Worm (Caenorhabditis elegans) whole organism, young adult: ENCODE results near the gene F18E9.1.

ENCODE experiments used
- C17E4.6 ChIP-seq: fragments of 200-800 bp; sonication (Bioruptor generic); IDR thresholded peaks from 2 replicates; pipeline ENCODE4 v1.3.6; 2022; ENCODE audit warnings: missing genetic modification reagents, missing genetic modification characterization, missing compliant biosample characterization
- D2030.7 ChIP-seq: fragments of 200-800 bp; sonication (Bioruptor generic); IDR thresholded peaks from 2 replicates; pipeline ENCODE4 v1.3.6; 2022; ENCODE audit warnings: missing genetic modification reagents, missing genetic modification characterization, missing compliant biosample characterization
- F33H1.4 ChIP-seq: fragments of 200-800 bp; sonication (Bioruptor generic); IDR thresholded peaks from 2 replicates; pipeline ENCODE4 v1.3.6; 2022; ENCODE audit warnings: missing genetic modification reagents, missing genetic modification characterization, missing compliant biosample characterization
- F37B4.10 ChIP-seq: fragments of 200-800 bp; sonication (Bioruptor generic); IDR thresholded peaks from 2 replicates; pipeline ENCODE4 v1.3.6; 2022; ENCODE audit warnings: missing genetic modification characterization, missing compliant biosample characterization
- F39B2.1 ChIP-seq: fragments of 200-800 bp; sonication (Bioruptor generic); IDR thresholded peaks from 2 replicates; pipeline ENCODE4 v1.3.6; 2022; ENCODE audit warnings: missing genetic modification reagents, missing genetic modification characterization, missing compliant biosample characterization
- F52B5.7 ChIP-seq: sonication (generic microtip); optimal IDR thresholded peaks from 2 replicates; lab custom pipeline; 2016; ENCODE audit warnings: mild to moderate bottlenecking, missing genetic modification characterization, missing compliant biosample characterization
- F57C9.4 ChIP-seq: sonication (generic microtip); optimal IDR thresholded peaks from 2 replicates; lab custom pipeline; 2017; ENCODE audit warnings: mild to moderate bottlenecking, missing genetic modification characterization, missing compliant biosample characterization
- Y53F4B.3 ChIP-seq: fragments of 200-800 bp; sonication (Bioruptor generic); IDR thresholded peaks from 2 replicates; pipeline ENCODE4 v1.3.6; 2022; ENCODE audit warnings: missing genetic modification reagents, missing genetic modification characterization, missing compliant biosample characterization
- Y56A3A.18 ChIP-seq: fragments of 200-800 bp; sonication (Bioruptor generic); IDR thresholded peaks from 2 replicates; pipeline ENCODE4 v1.3.6; 2022; ENCODE audit warnings: missing genetic modification reagents, missing genetic modification characterization, missing compliant biosample characterization
- ama-1 ChIP-seq, 3 experiments: fragments of 150-350 bp in 1 of 3; sonication (generic microtip) in 2 of 3; optimal IDR thresholded peaks; 2 replicates each; lab custom pipeline; 2014 to 2018; ENCODE audit warnings: missing biosample characterization in 2 of 3, missing genetic modification characterization in 2 of 3, missing genetic modification reagents in 2 of 3
- aptf-3 ChIP-seq: fragments of 200-800 bp; sonication (Bioruptor generic); IDR thresholded peaks from 2 replicates; pipeline ENCODE4 v1.3.6; 2022; ENCODE audit warnings: missing genetic modification characterization, missing compliant biosample characterization
- atf-7 ChIP-seq: sonication (generic microtip); optimal IDR thresholded peaks from 2 replicates; lab custom pipeline; 2017; ENCODE audit warnings: mild to moderate bottlenecking, missing genetic modification characterization, missing compliant biosample characterization
- athp-1 ChIP-seq: sonication (generic microtip); optimal IDR thresholded peaks from 2 replicates; lab custom pipeline; 2017; ENCODE audit warnings: mild to moderate bottlenecking, missing genetic modification characterization, missing compliant biosample characterization
- attf-5 ChIP-seq: fragments of 200-800 bp; sonication (Bioruptor generic); optimal IDR thresholded peaks from 2 replicates; lab custom pipeline; 2018; ENCODE audit warnings: mild to moderate bottlenecking, missing genetic modification characterization, missing compliant biosample characterization
- ceh-27 ChIP-seq: fragments of 200-800 bp; sonication (Bioruptor generic); optimal IDR thresholded peaks from 2 replicates; lab custom pipeline; 2018; ENCODE audit warnings: mild to moderate bottlenecking, missing genetic modification characterization, moderate library complexity, missing compliant biosample characterization
- ceh-58 ChIP-seq: fragments of 200-800 bp; sonication (Bioruptor generic); IDR thresholded peaks from 2 replicates; pipeline ENCODE4 v1.3.6; 2022; ENCODE audit warnings: missing genetic modification characterization, missing compliant biosample characterization
- die-1 ChIP-seq: sonication (generic microtip); optimal IDR thresholded peaks from 2 replicates; lab custom pipeline; 2016; ENCODE audit warnings: missing genotype, mild to moderate bottlenecking, missing genetic modification characterization, missing compliant biosample characterization
- dpff-1 ChIP-seq: sonication (generic microtip); optimal IDR thresholded peaks from 2 replicates; lab custom pipeline; 2017; ENCODE audit warnings: mild to moderate bottlenecking, missing genetic modification characterization, missing compliant biosample characterization
- dpl-1 ChIP-seq: fragments of 150-350 bp; optimal IDR thresholded peaks from 2 replicates; lab custom pipeline; 2014; ENCODE audit warnings: missing biosample characterization, missing genetic modification reagents, missing genetic modification characterization
- ekl-4 ChIP-seq: fragments of 200-800 bp; sonication (Bioruptor generic); IDR thresholded peaks from 2 replicates; pipeline ENCODE4 v1.3.6; 2022; ENCODE audit warnings: missing genetic modification reagents, missing genetic modification characterization, missing compliant biosample characterization
- ets-4 ChIP-seq: fragments of 200-800 bp; sonication (Bioruptor generic); optimal IDR thresholded peaks from 2 replicates; lab custom pipeline; 2018; ENCODE audit warnings: mild to moderate bottlenecking, missing genetic modification characterization, missing compliant biosample characterization
- gei-17 ChIP-seq: fragments of 200-800 bp; sonication (Bioruptor generic); optimal IDR thresholded peaks from 2 replicates; lab custom pipeline; 2018; ENCODE audit warnings: mild to moderate bottlenecking, missing genetic modification characterization, missing compliant biosample characterization
- him-1 ChIP-seq: sonication (generic microtip); optimal IDR thresholded peaks from 2 replicates; lab custom pipeline; 2016; ENCODE audit warnings: missing genotype, missing genetic modification reagents, missing genetic modification characterization, missing compliant biosample characterization
- hlh-12 ChIP-seq: sonication (generic microtip); optimal IDR thresholded peaks from 2 replicates; lab custom pipeline; 2016; ENCODE audit warnings: missing genetic modification characterization, missing compliant biosample characterization
- hmg-1.2 ChIP-seq: fragments of 200-800 bp; sonication (Bioruptor generic); IDR thresholded peaks from 2 replicates; pipeline ENCODE4 v1.3.6; 2022; ENCODE audit warnings: missing genetic modification reagents, missing genetic modification characterization, missing compliant biosample characterization
- hmg-20 ChIP-seq: fragments of 200-800 bp; sonication (Bioruptor generic); IDR thresholded peaks from 2 replicates; pipeline ENCODE4 v1.3.6; 2022; ENCODE audit warnings: missing genetic modification reagents, missing genetic modification characterization, missing compliant biosample characterization
- hrde-1 ChIP-seq: sonication (generic microtip); optimal IDR thresholded peaks from 2 replicates; lab custom pipeline; 2016; ENCODE audit warnings: missing genetic modification characterization, mild to moderate bottlenecking, missing compliant biosample characterization, moderate library complexity, missing genotype, missing genetic modification reagents, borderline replicate concordance
- hsf-1 ChIP-seq: fragments of 200-800 bp; sonication (Bioruptor generic); IDR thresholded peaks from 2 replicates; pipeline ENCODE4 v1.3.6; 2022; ENCODE audit warnings: missing genetic modification reagents, missing genetic modification characterization, missing compliant biosample characterization
- lag-1 ChIP-seq: fragments of 200-800 bp; sonication (Bioruptor generic); IDR thresholded peaks from 2 replicates; pipeline ENCODE4 v1.3.6; 2022; ENCODE audit warnings: missing genetic modification reagents, missing genetic modification characterization, missing compliant biosample characterization
- let-607 ChIP-seq, 2 experiments: fragments of 200-800 bp in 1 of 2; sonication (Bioruptor generic) in 1 of 2; sonication (generic microtip) in 1 of 2; optimal IDR thresholded peaks; 2 replicates each; lab custom pipeline; 2016 to 2018; ENCODE audit warnings: mild to moderate bottlenecking in 2 of 2, missing compliant biosample characterization in 2 of 2, missing genetic modification characterization in 2 of 2, moderate library complexity in 2 of 2, missing genotype in 1 of 2
- lin-26 ChIP-seq: fragments of 200-800 bp; sonication (Bioruptor generic); IDR thresholded peaks from 2 replicates; pipeline ENCODE4 v1.3.6; 2022; ENCODE audit warnings: missing genetic modification reagents, missing genetic modification characterization, missing compliant biosample characterization
- madf-3 ChIP-seq: fragments of 200-800 bp; sonication (Bioruptor generic); IDR thresholded peaks from 2 replicates; pipeline ENCODE4 v1.3.6; 2022; ENCODE audit warnings: missing genetic modification reagents, missing genetic modification characterization, missing compliant biosample characterization
- madf-6 ChIP-seq: fragments of 200-800 bp; sonication (Bioruptor generic); IDR thresholded peaks from 2 replicates; pipeline ENCODE4 v1.3.6; 2022; ENCODE audit warnings: missing genetic modification reagents, missing genetic modification characterization, missing compliant biosample characterization
- mcd-1 ChIP-seq: fragments of 200-800 bp; sonication (Bioruptor generic); IDR thresholded peaks from 2 replicates; pipeline ENCODE4 v1.3.6; 2022; ENCODE audit warnings: missing genetic modification reagents, missing genetic modification characterization, missing compliant biosample characterization
- mxl-1 ChIP-seq: sonication (generic microtip); optimal IDR thresholded peaks from 2 replicates; lab custom pipeline; 2016; ENCODE audit warnings: missing genetic modification characterization, missing compliant biosample characterization
- nfya-2 ChIP-seq: fragments of 200-800 bp; sonication (Bioruptor generic); IDR thresholded peaks from 2 replicates; pipeline ENCODE4 v1.3.6; 2022; ENCODE audit warnings: missing genetic modification reagents, missing genetic modification characterization, missing compliant biosample characterization
- nhr-120 ChIP-seq: fragments of 200-800 bp; sonication (Bioruptor generic); IDR thresholded peaks from 2 replicates; pipeline ENCODE4 v1.3.6; 2022; ENCODE audit warnings: missing genetic modification characterization, missing compliant biosample characterization
- rcor-1 ChIP-seq: fragments of 200-800 bp; sonication (Bioruptor generic); IDR thresholded peaks from 2 replicates; pipeline ENCODE4 v1.3.6; 2022; ENCODE audit warnings: missing genetic modification reagents, missing genetic modification characterization, missing compliant biosample characterization
- sdz-38 ChIP-seq: sonication (generic microtip); optimal IDR thresholded peaks from 2 replicates; lab custom pipeline; 2016; ENCODE audit warnings: missing genotype, missing genetic modification characterization, missing compliant biosample characterization
- snpc-1.3 ChIP-seq: sonication (generic microtip); optimal IDR thresholded peaks from 2 replicates; lab custom pipeline; 2017; ENCODE audit warnings: missing genetic modification characterization, mild to moderate bottlenecking, missing compliant biosample characterization, antibody characterized with exemption, moderate library complexity, missing genotype, missing genetic modification reagents; ENCODE audit not compliant: insufficient read depth
- snpc-3.4 ChIP-seq: sonication (generic microtip); optimal IDR thresholded peaks from 2 replicates; lab custom pipeline; 2017; ENCODE audit warnings: missing genetic modification characterization, mild to moderate bottlenecking, missing compliant biosample characterization, antibody characterized with exemption, moderate library complexity, missing genotype, missing genetic modification reagents
- tbp1 ChIP-seq: fragments of 200-800 bp; sonication (Bioruptor generic); optimal IDR thresholded peaks from 2 replicates; lab custom pipeline; 2018; ENCODE audit warnings: mild to moderate bottlenecking, missing genetic modification characterization, missing compliant biosample characterization
- tlf-1 ChIP-seq: fragments of 200-800 bp; sonication (Bioruptor generic); optimal IDR thresholded peaks from 2 replicates; lab custom pipeline; 2018; ENCODE audit warnings: mild to moderate bottlenecking, missing genetic modification characterization, missing compliant biosample characterization
- unc-130 ChIP-seq: sonication (generic microtip); optimal IDR thresholded peaks from 2 replicates; lab custom pipeline; 2016; ENCODE audit warnings: missing genetic modification reagents, missing genetic modification characterization, missing compliant biosample characterization
- unc-62 ChIP-seq: fragments of 150-350 bp; optimal IDR thresholded peaks from 2 replicates; lab custom pipeline; 2014; ENCODE audit warnings: missing biosample characterization, missing genetic modification reagents, missing genetic modification characterization
- ztf-18 ChIP-seq: sonication (generic microtip); optimal IDR thresholded peaks from 2 replicates; lab custom pipeline; 2016; ENCODE audit warnings: missing genotype, mild to moderate bottlenecking, missing genetic modification characterization, missing compliant biosample characterization
- ztf-26 ChIP-seq: sonication (generic microtip); optimal IDR thresholded peaks from 2 replicates; lab custom pipeline; 2017; ENCODE audit warnings: missing genetic modification characterization, missing compliant biosample characterization
- ztf-28 ChIP-seq: fragments of 200-800 bp; sonication (Bioruptor generic); IDR thresholded peaks from 2 replicates; pipeline ENCODE4 v1.3.6; 2022; ENCODE audit warnings: missing genetic modification reagents, missing genetic modification characterization, missing compliant biosample characterization
- ztf-3 ChIP-seq: fragments of 200-800 bp; sonication (Bioruptor generic); optimal IDR thresholded peaks from 2 replicates; lab custom pipeline; 2018; ENCODE audit warnings: mild to moderate bottlenecking, missing genetic modification characterization, missing compliant biosample characterization

The F18E9.1 gene

ce11 chrX:8646287-8646686 is 45.0 kb downstream of the F18E9.1 start (continued):
- no peak for TF ChIP-seq F39B2.1 (GFP tag; lab: Robert Waterston, UW)
- TF ChIP-seq ztf-28 = no peak
- peak; percentile 66 for TF ChIP-seq attf-5 (GFP tag; lab: Kevin White, UChicago)
- TF ChIP-seq unc-62 (GFP tag; lab: Kevin White, UChicago) = no peak
- TF ChIP-seq dpl-1 (GFP tag; lab: Kevin White, UChicago) = no peak
- no peak for TF ChIP-seq sdz-38
- TF ChIP-seq aptf-3 (GFP tag; lab: Robert Waterston, UW) = no peak
- peak; percentile 62; the same call in 1 of the 2 replicates for TF ChIP-seq ekl-4
- TF ChIP-seq lag-1 (GFP tag; lab: Robert Waterston, UW) = no peak
- TF ChIP-seq mxl-1 (tag; lab: Kevin White, UChicago) = peak; percentile 71
- TF ChIP-seq let-607 (tag; optimal IDR thresholded peaks at IDR 0.05; lab: Kevin White, UChicago) = peak in 1 of 2 experiments; percentile 28
- peak; percentile 81 for TF ChIP-seq hmg-20
- TF ChIP-seq atf-7 (tag; lab: Kevin White, UChicago) = peak; percentile 8
- TF ChIP-seq F37B4.10 (GFP tag; lab: Robert Waterston, UW) = 0 out of 2 replicates have a peak, but pooled peaks have one; percentile 17
- peak; percentile 89 for TF ChIP-seq him-1
- TF ChIP-seq gei-17 (GFP tag; lab: Kevin White, UChicago) = peak; percentile 2
- peak; percentile 48 for TF ChIP-seq athp-1 (tag; lab: Kevin White, UChicago)
- TF ChIP-seq dpff-1 (tag; lab: Kevin White, UChicago) = no peak
- no peak for TF ChIP-seq ama-1 (optimal IDR thresholded peaks at IDR 0.05; lab: Kevin White, UChicago)
- peak; percentile 86 to 92 for TF ChIP-seq ama-1 (GFP tag; optimal IDR thresholded peaks at IDR 0.05; lab: Kevin White, UChicago)
- peak; percentile 78 for TF ChIP-seq snpc-1.3 (tag; lab: Kevin White, UChicago)
- TF ChIP-seq lin-26 (GFP tag; lab: Robert Waterston, UW) = peak; percentile 92
- peak; percentile 42 for TF ChIP-seq unc-130 (GFP tag; lab: Kevin White, UChicago)
- peak; percentile 49 for TF ChIP-seq ceh-27 (GFP tag; lab: Kevin White, UChicago)
- no peak for TF ChIP-seq Y53F4B.3 (GFP tag; lab: Robert Waterston, UW)
- no peak for TF ChIP-seq tlf-1 (GFP tag; lab: Kevin White, UChicago)
- TF ChIP-seq nfya-2 (GFP tag; lab: Robert Waterston, UW) = no peak
- TF ChIP-seq ceh-58 = 0 out of 2 replicates have a peak, but pooled peaks have one; percentile 56
- TF ChIP-seq F52B5.7 (tag; lab: Kevin White, UChicago) = no peak
- peak; percentile 84 for TF ChIP-seq Y56A3A.18 (GFP tag; lab: Robert Waterston, UW)
- no peak for TF ChIP-seq ztf-3 (GFP tag; lab: Kevin White, UChicago)
- peak; percentile 83 for TF ChIP-seq hmg-1.2 (GFP tag; lab: Robert Waterston, UW)
- no peak for TF ChIP-seq ets-4 (GFP tag; lab: Kevin White, UChicago)
- TF ChIP-seq madf-6 (GFP tag; lab: Robert Waterston, UW) = peak; percentile 66
- peak; percentile 100 for TF ChIP-seq tbp1 (GFP tag; lab: Kevin White, UChicago)
- TF ChIP-seq nhr-120 (GFP tag; lab: Robert Waterston, UW) = no peak
- no peak for TF ChIP-seq C17E4.6 (GFP tag; lab: Robert Waterston, UW)
- peak; percentile 35; the same call in 1 of the 2 replicates for TF ChIP-seq madf-3 (GFP tag; lab: Robert Waterston, UW)
- no peak for TF ChIP-seq F57C9.4 (tag; lab: Kevin White, UChicago)
- no peak for TF ChIP-seq hlh-12
- peak; percentile 92 for TF ChIP-seq die-1
- TF ChIP-seq F33H1.4 (GFP tag; lab: Robert Waterston, UW) = no peak
- TF ChIP-seq D2030.7 = peak; percentile 80
- peak; percentile 63 for TF ChIP-seq ztf-18 (tag; lab: Kevin White, UChicago)
- no peak for TF ChIP-seq hsf-1 (GFP tag; lab: Robert Waterston, UW)
- TF ChIP-seq snpc-3.4 (tag; lab: Kevin White, UChicago) = peak; percentile 44
- peak; percentile 65 for TF ChIP-seq rcor-1
- peak; percentile 52 for TF ChIP-seq mcd-1 (GFP tag; lab: Robert Waterston, UW)
- no peak for TF ChIP-seq hrde-1 (tag; lab: Kevin White, UChicago)
- peak; percentile 65 for TF ChIP-seq ztf-26 (tag; lab: Kevin White, UChicago)
